Worm (Caenorhabditis elegans): ENCODE measurements around the gene ZK938.11.

Gene ZK938.11

DNA sequence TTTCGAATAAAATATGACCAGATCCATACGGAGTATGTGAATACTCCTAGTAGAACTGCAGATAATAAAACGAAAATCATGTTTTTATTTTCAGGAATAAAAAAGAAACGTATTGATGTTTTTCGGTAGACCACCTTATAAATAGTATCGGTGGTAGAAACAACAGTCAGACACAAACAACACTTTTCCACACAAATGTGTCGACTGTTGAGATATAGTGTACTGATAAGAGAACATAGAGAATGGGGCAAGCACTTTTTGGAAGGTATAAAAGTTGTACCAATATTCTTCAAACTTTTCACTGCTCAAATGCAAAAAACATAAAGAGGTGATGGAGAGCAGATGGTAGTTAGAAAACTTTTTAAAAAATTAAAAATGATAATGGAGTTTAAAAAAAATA lies 37.6 kb downstream of the ZK938.11 start, which contains the start of gene cyp-13A6:
TSS of gene cyp-13A6 (minus strand) at position 180 of the 400 bp plus-strand sequence.
- TF ChIP-seq ces-1 (GFP tag; optimal IDR thresholded peaks at IDR 0.05) (no peak), mab-5 (tag; optimal IDR thresholded peaks at IDR 0.05) (no peak), ceh-83 (GFP tag; optimal IDR thresholded peaks at IDR 0.05) (no peak), snpc-4 (tag; optimal IDR thresholded peaks at IDR 0.05) (no peak), lin-32 (GFP tag; optimal IDR thresholded peaks at IDR 0.05) (no peak), blmp-1 (tag; optimal IDR thresholded peaks at IDR 0.05) (no peak), ceh-39 (tag; optimal IDR thresholded peaks at IDR 0.05) (no peak), pha-4 (tag; optimal IDR thresholded peaks at IDR 0.05) (no peak), nhr-2 (tag; optimal IDR thresholded peaks at IDR 0.05) (no peak), drap-1 (GFP tag; optimal IDR thresholded peaks at IDR 0.05) (no peak), elt-1 (tag; optimal IDR thresholded peaks at IDR 0.05; ENCODE audit: borderline replicate concordance, insufficient read depth) (no peak), tbx-8 (GFP tag; optimal IDR thresholded peaks at IDR 0.05) (no peak), nhr-76 (tag; optimal IDR thresholded peaks at IDR 0.05) (no peak), ztf-11 (tag; optimal IDR thresholded peaks at IDR 0.05) (no peak), sem-2 (GFP tag; optimal IDR thresholded peaks at IDR 0.05) (no peak), ham-2 (GFP tag; optimal IDR thresholded peaks at IDR 0.05) (no peak)

DNA sequence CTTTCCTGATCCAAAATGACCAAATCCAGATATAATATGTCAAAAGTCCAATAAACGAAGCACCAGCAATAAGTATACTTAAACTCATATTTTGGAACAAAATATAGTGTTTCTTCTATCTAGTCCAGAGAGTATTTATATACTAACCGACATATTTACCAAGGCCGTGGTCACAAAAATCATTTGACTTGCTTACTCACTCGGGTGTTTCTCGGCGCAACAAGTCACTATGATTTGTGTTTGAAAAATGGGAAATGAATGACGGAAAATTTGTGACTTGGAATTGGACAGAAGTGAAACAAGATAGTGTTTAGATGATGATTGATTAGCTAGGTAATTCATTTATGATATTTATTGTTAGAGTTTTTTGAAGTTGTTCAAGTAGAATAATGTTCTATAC lies 40.0 kb downstream of the ZK938.11 start, which contains the start of gene cyp-13A5:
TSS of gene cyp-13A5 (minus strand) at position 112 of the 400 bp plus-strand sequence.
- TF ChIP-seq snpc-4 (tag; optimal IDR thresholded peaks at IDR 0.05) (no peak), lsy-2 (tag; optimal IDR thresholded peaks at IDR 0.05) (no peak), unc-120 (tag; optimal IDR thresholded peaks at IDR 0.05; ENCODE audit: poor library complexity, severe bottlenecking) (no peak), ceh-83 (GFP tag; optimal IDR thresholded peaks at IDR 0.05) (no peak), elt-3 (tag; optimal IDR thresholded peaks at IDR 0.05) (no peak), nhr-76 (tag; optimal IDR thresholded peaks at IDR 0.05) (no peak), drap-1 (GFP tag; optimal IDR thresholded peaks at IDR 0.05) (no peak), nhr-2 (tag; optimal IDR thresholded peaks at IDR 0.05) (no peak), tbx-8 (GFP tag; optimal IDR thresholded peaks at IDR 0.05) (no peak), mep-1 (tag; optimal IDR thresholded peaks at IDR 0.05) (no peak), M03D4.4 (tag; optimal IDR thresholded peaks at IDR 0.05) (no peak), lin-13 (tag; optimal IDR thresholded peaks at IDR 0.05) (no peak), ceh-43 (GFP tag; optimal IDR thresholded peaks at IDR 0.05) (no peak), unc-39 (tag; optimal IDR thresholded peaks at IDR 0.05) (no peak), unc-62 (GFP tag; optimal IDR thresholded peaks at IDR 0.05) (no peak), elt-1 (tag; optimal IDR thresholded peaks at IDR 0.05; ENCODE audit: borderline replicate concordance, insufficient read depth) (no peak), flh-1 (GFP tag; optimal IDR thresholded peaks at IDR 0.05) (no peak), sptf-1 (tag; optimal IDR thresholded peaks at IDR 0.05) (no peak), ztf-11 (tag; optimal IDR thresholded peaks at IDR 0.05) (no peak)

DNA sequence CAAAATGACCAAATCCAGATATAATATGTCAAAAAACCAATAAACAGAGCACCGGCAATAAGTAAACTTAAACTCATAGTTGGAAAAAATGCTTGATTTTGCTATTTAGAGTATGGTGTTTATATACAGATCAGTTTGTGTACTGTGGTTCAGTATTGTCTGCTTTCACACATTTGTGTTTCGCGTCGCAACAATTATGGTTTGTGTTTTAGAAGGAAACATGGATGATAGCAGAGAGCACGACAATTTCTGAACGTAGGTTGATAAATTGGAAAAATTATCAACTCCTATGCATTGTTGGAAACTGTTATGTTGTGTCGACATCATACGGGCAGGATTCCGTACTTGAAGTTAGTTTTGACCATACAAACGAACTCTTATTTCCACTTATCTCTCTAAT lies 42.5 kb downstream of the ZK938.11 start, which contains the start of gene cyp-13A4:
TSS of gene cyp-13A4 (minus strand) at position 77 of the 400 bp plus-strand sequence.
- TF ChIP-seq mab-5 (tag; optimal IDR thresholded peaks at IDR 0.05) (no peak), cnd-1 (tag; optimal IDR thresholded peaks at IDR 0.05) (no peak), unc-39 (tag; optimal IDR thresholded peaks at IDR 0.05) (no peak), sem-2 (GFP tag; optimal IDR thresholded peaks at IDR 0.05) (no peak), ham-2 (GFP tag; optimal IDR thresholded peaks at IDR 0.05) (no peak), nhr-28 (tag; optimal IDR thresholded peaks at IDR 0.05) (no peak), ztf-11 (tag; optimal IDR thresholded peaks at IDR 0.05) (no peak), zip-8 (tag; optimal IDR thresholded peaks at IDR 0.05) (no peak), ces-1 (GFP tag; optimal IDR thresholded peaks at IDR 0.05) (no peak)

- TF ChIP-seq mep-1 (tag; optimal IDR thresholded peaks at IDR 0.05): no peak
- no peak for TF ChIP-seq nhr-76 (tag; optimal IDR thresholded peaks at IDR 0.05)
- no peak for TF ChIP-seq nhr-2 (tag; optimal IDR thresholded peaks at IDR 0.05)
- no peak for TF ChIP-seq unc-39 (tag; optimal IDR thresholded peaks at IDR 0.05)
- TF ChIP-seq drap-1 (GFP tag; optimal IDR thresholded peaks at IDR 0.05): no peak
- TF ChIP-seq lin-13 (tag; optimal IDR thresholded peaks at IDR 0.05): no peak
- no peak for TF ChIP-seq snpc-4 (tag; optimal IDR thresholded peaks at IDR 0.05)
- no peak for TF ChIP-seq M03D4.4 (tag; optimal IDR thresholded peaks at IDR 0.05)
- no peak for TF ChIP-seq ceh-83 (GFP tag; optimal IDR thresholded peaks at IDR 0.05)
- no peak for TF ChIP-seq unc-120 (tag; optimal IDR thresholded peaks at IDR 0.05; ENCODE audit: poor library complexity, severe bottlenecking)
- no peak for TF ChIP-seq sem-2 (GFP tag; optimal IDR thresholded peaks at IDR 0.05)
- no peak for TF ChIP-seq tbx-8 (GFP tag; optimal IDR thresholded peaks at IDR 0.05)
- TF ChIP-seq hlh-1 (tag; optimal IDR thresholded peaks at IDR 0.05): no peak
- no peak for TF ChIP-seq cnd-1 (tag; optimal IDR thresholded peaks at IDR 0.05)
- TF ChIP-seq mls-2 (tag; optimal IDR thresholded peaks at IDR 0.05): no peak
Measured at ce11 chrII:9793197-9793596, 47.0 kb downstream of the ZK938.11 start, which contains the start of gene cyp-13A3. TSS of gene cyp-13A3 (minus strand) at chrII:9793297.

Data from whole organism, mixed stage, embryonic.